Worm (Caenorhabditis elegans) whole organism, L1 larva: ENCODE data around the gene clec-88.

Experiments
- ceh-82 ChIP-seq, 3 experiments: fragments of 150-350 bp in 1 of 3; sonication (generic microtip) in 2 of 3; optimal IDR thresholded peaks; 2 replicates each; lab custom pipeline; 2014 to 2017; ENCODE audit warnings: missing biosample characterization in 3 of 3, missing genetic modification characterization in 3 of 3
- hlh-4 ChIP-seq: sonication (generic microtip); optimal IDR thresholded peaks from 2 replicates; lab custom pipeline; 2016; ENCODE audit warnings: mild to moderate bottlenecking, missing genetic modification characterization, missing compliant biosample characterization
- jun-1 ChIP-seq: fragments of 150-350 bp; optimal IDR thresholded peaks from 2 replicates; lab custom pipeline; 2014; ENCODE audit warnings: missing biosample characterization, missing genetic modification reagents, missing genetic modification characterization
- lin-35 ChIP-seq, 2 experiments: fragments of 150-350 bp; optimal IDR thresholded peaks; 2 replicates each; lab custom pipeline; 2014; ENCODE audit warnings: missing biosample characterization in 2 of 2, missing genetic modification characterization in 2 of 2, missing genetic modification reagents in 2 of 2
- lsy-2 ChIP-seq, 2 experiments: fragments of 150-350 bp; optimal IDR thresholded peaks; 2 replicates each; lab custom pipeline; 2014; ENCODE audit warnings: missing biosample characterization in 2 of 2, missing genetic modification characterization in 2 of 2
- nhr-11 ChIP-seq: fragments of 150-350 bp; optimal IDR thresholded peaks from 2 replicates; lab custom pipeline; 2014; ENCODE audit warnings: missing biosample characterization, missing genetic modification characterization
- nhr-76 ChIP-seq: sonication (generic microtip); optimal IDR thresholded peaks from 2 replicates; lab custom pipeline; 2017; ENCODE audit warnings: missing biosample characterization, missing genetic modification characterization
- sox-4 ChIP-seq: sonication (generic microtip); optimal IDR thresholded peaks from 2 replicates; lab custom pipeline; 2016; ENCODE audit warnings: missing genetic modification characterization, missing compliant biosample characterization
- sptf-1 ChIP-seq: fragments of 150-350 bp; optimal IDR thresholded peaks from 2 replicates; lab custom pipeline; 2014; ENCODE audit warnings: missing biosample characterization, missing genetic modification characterization
- zag-1 ChIP-seq: fragments of 150-350 bp; optimal IDR thresholded peaks from 2 replicates; lab custom pipeline; 2014; ENCODE audit warnings: missing biosample characterization, missing genetic modification characterization
- ztf-11 ChIP-seq, 2 experiments: sonication (generic microtip); optimal IDR thresholded peaks; 2 replicates each; lab custom pipeline; 2016 to 2017; ENCODE audit warnings: missing genetic modification characterization in 2 of 2, missing biosample characterization in 1 of 2, missing compliant biosample characterization in 1 of 2

ce11 chrII:6366696-6367095 lies 1.2 kb downstream of the clec-88 start, which contains the start of gene ctsa-4.1:
- TF ChIP-seq ztf-11 (tag; optimal IDR thresholded peaks at IDR 0.05; lab: Kevin White, UChicago) (no peak), jun-1 (tag; lab: Kevin White, UChicago) (no peak), hlh-4 (no peak), ceh-82 (tag; optimal IDR thresholded peaks at IDR 0.05; lab: Kevin White, UChicago) (no peak), lin-35 (GFP tag; optimal IDR thresholded peaks at IDR 0.05; lab: Kevin White, UChicago) (no peak), lsy-2 (tag; optimal IDR thresholded peaks at IDR 0.05; lab: Kevin White, UChicago) (no peak), zag-1 (tag; lab: Kevin White, UChicago) (no peak), nhr-11 (tag; lab: Kevin White, UChicago) (no peak), nhr-76 (tag; lab: Kevin White, UChicago) (no peak), sptf-1 (tag; lab: Kevin White, UChicago) (no peak), sox-4 (tag; lab: Kevin White, UChicago) (no peak)
